Fruit fly (Drosophila melanogaster) whole organism, embryonic: ENCODE measurements around the gene CG7879.

ENCODE experiments used
- Antp ChIP-seq: fragments of 200-800 bp; sonication (Bioruptor generic); optimal IDR thresholded peaks from 3 replicates; lab custom pipeline; 2016; ENCODE audit warnings: missing biosample characterization, missing genetic modification characterization
- Atf-2 ChIP-seq: fragments of 200-800 bp; sonication (Bioruptor generic); optimal IDR thresholded peaks from 2 replicates; lab custom pipeline; 2016; ENCODE audit warnings: missing biosample characterization, missing genetic modification characterization
- CG10274 ChIP-seq: fragments of 200-800 bp; sonication (Bioruptor generic); optimal IDR thresholded peaks from 3 replicates; lab custom pipeline; 2017; ENCODE audit warnings: missing biosample characterization, mild to moderate bottlenecking, missing genetic modification characterization
- CG10543 ChIP-seq: fragments of 200-800 bp; sonication (Bioruptor generic); optimal IDR thresholded peaks from 3 replicates; lab custom pipeline; 2017; ENCODE audit warnings: missing biosample characterization, mild to moderate bottlenecking, missing genetic modification characterization, moderate library complexity
- CG10565 ChIP-seq: fragments of 200-800 bp; sonication (Bioruptor generic); optimal IDR thresholded peaks from 3 replicates; lab custom pipeline; 2016; ENCODE audit warnings: missing biosample characterization, mild to moderate bottlenecking, missing genetic modification characterization
- CG10979 ChIP-seq: fragments of 200-800 bp; sonication (Bioruptor generic); optimal IDR thresholded peaks from 2 replicates; lab custom pipeline; 2018; ENCODE audit warnings: missing biosample characterization, mild to moderate bottlenecking, missing genetic modification characterization, moderate library complexity
- CG1647 ChIP-seq: fragments of 200-800 bp; sonication (Bioruptor generic); optimal IDR thresholded peaks from 3 replicates; lab custom pipeline; 2016; ENCODE audit warnings: missing biosample characterization, missing genetic modification characterization
- CG16813 ChIP-seq: fragments of 200-800 bp; sonication (Bioruptor generic); IDR thresholded peaks from 3 replicates; pipeline ENCODE4 v1.3.6; 2022; ENCODE audit warnings: missing biosample characterization, missing genetic modification characterization; ENCODE audit not compliant: partially characterized antibody
- CG17829 ChIP-seq: fragments of 200-800 bp; optimal IDR thresholded peaks from 2 replicates; lab custom pipeline; 2019; ENCODE audit warnings: missing biosample characterization, mild to moderate bottlenecking, missing genetic modification characterization, moderate library complexity
- CG2120 ChIP-seq: fragments of 200-800 bp; sonication (Bioruptor generic); optimal IDR thresholded peaks from 3 replicates; lab custom pipeline; 2016; ENCODE audit warnings: missing biosample characterization, missing genetic modification characterization
- CG2889 ChIP-seq: fragments of 200-800 bp; sonication (Bioruptor generic); IDR thresholded peaks from 3 replicates; pipeline ENCODE4 v1.3.6; 2022; ENCODE audit warnings: missing biosample characterization, missing genetic modification characterization
- CG31388 ChIP-seq: fragments of 200-800 bp; sonication (Bioruptor generic); optimal IDR thresholded peaks from 2 replicates; lab custom pipeline; 2016; ENCODE audit warnings: missing biosample characterization, missing genetic modification characterization
- CG3163 ChIP-seq: fragments of 200-800 bp; sonication (Bioruptor generic); optimal IDR thresholded peaks from 3 replicates; lab custom pipeline; 2016; ENCODE audit warnings: missing biosample characterization, missing genetic modification characterization
- CG3281 ChIP-seq: fragments of 200-800 bp; sonication (Bioruptor generic); optimal IDR thresholded peaks from 3 replicates; lab custom pipeline; 2017; ENCODE audit warnings: missing biosample characterization, mild to moderate bottlenecking, missing genetic modification characterization
- CG33213 ChIP-seq: fragments of 200-800 bp; sonication (Bioruptor generic); optimal IDR thresholded peaks from 3 replicates; lab custom pipeline; 2016; ENCODE audit warnings: missing biosample characterization, missing genetic modification characterization
- CG33557 ChIP-seq: fragments of 200-800 bp; sonication (Bioruptor generic); optimal IDR thresholded peaks from 2 replicates; lab custom pipeline; 2019; ENCODE audit warnings: missing biosample characterization, mild to moderate bottlenecking, missing genetic modification characterization, moderate library complexity
- CG34376 ChIP-seq: fragments of 200-800 bp; sonication (Bioruptor generic); optimal IDR thresholded peaks from 2 replicates; lab custom pipeline; 2018; ENCODE audit warnings: missing biosample characterization, mild to moderate bottlenecking, missing genetic modification characterization
- CG34422 ChIP-seq: fragments of 200-800 bp; sonication (Bioruptor generic); IDR thresholded peaks from 3 replicates; pipeline ENCODE4 v1.3.6; 2022; ENCODE audit warnings: missing biosample characterization, missing genetic modification characterization
- CG4360 ChIP-seq: fragments of 200-800 bp; sonication (Bioruptor generic); IDR thresholded peaks from 2 replicates; pipeline ENCODE4 v1.3.6; 2022; ENCODE audit warnings: missing biosample characterization, missing genetic modification characterization
- CG4404 ChIP-seq: fragments of 200-800 bp; sonication (Bioruptor generic); IDR thresholded peaks from 2 replicates; pipeline ENCODE4 v1.3.6; 2022; ENCODE audit warnings: missing biosample characterization, missing genetic modification characterization
- CG4617 ChIP-seq: fragments of 200-800 bp; sonication (Bioruptor generic); optimal IDR thresholded peaks from 3 replicates; lab custom pipeline; 2016; ENCODE audit warnings: missing biosample characterization, missing genetic modification characterization, borderline replicate concordance
- CG6689 ChIP-seq: fragments of 200-800 bp; sonication (Bioruptor generic); IDR thresholded peaks from 2 replicates; pipeline ENCODE4 v1.3.6; 2022; ENCODE audit warnings: missing biosample characterization, missing genetic modification characterization
- CG9817 ChIP-seq: fragments of 200-800 bp; sonication (Bioruptor generic); optimal IDR thresholded peaks from 2 replicates; lab custom pipeline; 2018; ENCODE audit warnings: missing biosample characterization, mild to moderate bottlenecking, missing genetic modification characterization, moderate library complexity
- Dip3 ChIP-seq: fragments of 200-800 bp; sonication (Bioruptor generic); optimal IDR thresholded peaks from 3 replicates; lab custom pipeline; 2016; ENCODE audit warnings: missing biosample characterization, missing genetic modification characterization
- Ets97D ChIP-seq: fragments of 200-800 bp; sonication (Bioruptor generic); optimal IDR thresholded peaks from 3 replicates; lab custom pipeline; 2016; ENCODE audit warnings: missing biosample characterization, missing genetic modification characterization
- Fer1 ChIP-seq: fragments of 200-800 bp; sonication (Bioruptor generic); optimal IDR thresholded peaks from 2 replicates; lab custom pipeline; 2017; ENCODE audit warnings: missing biosample characterization, mild to moderate bottlenecking, missing genetic modification characterization
- Fer2 ChIP-seq: fragments of 200-800 bp; sonication (Bioruptor generic); optimal IDR thresholded peaks from 2 replicates; lab custom pipeline; 2018; ENCODE audit warnings: missing biosample characterization, mild to moderate bottlenecking, missing genetic modification characterization, moderate library complexity
- Jarid2 ChIP-seq: fragments of 200-800 bp; sonication (Bioruptor generic); optimal IDR thresholded peaks from 3 replicates; lab custom pipeline; 2017; ENCODE audit warnings: mild to moderate bottlenecking, missing biosample characterization, missing genetic modification reagents, missing genetic modification characterization
- Meics ChIP-seq: fragments of 200-800 bp; sonication (Bioruptor generic); optimal IDR thresholded peaks from 2 replicates; lab custom pipeline; 2017; ENCODE audit warnings: missing biosample characterization, mild to moderate bottlenecking, missing genetic modification characterization
- Sox102F ChIP-seq: fragments of 200-800 bp; sonication (Bioruptor generic); optimal IDR thresholded peaks from 2 replicates; lab custom pipeline; 2018; ENCODE audit warnings: missing biosample characterization, mild to moderate bottlenecking, missing genetic modification characterization, moderate library complexity
- Ssrp ChIP-seq: fragments of 200-800 bp; sonication (Bioruptor generic); optimal IDR thresholded peaks from 2 replicates; lab custom pipeline; 2018; ENCODE audit warnings: missing biosample characterization, mild to moderate bottlenecking, missing genetic modification characterization, moderate library complexity
- YL-1 ChIP-seq: fragments of 200-800 bp; sonication (Bioruptor generic); optimal IDR thresholded peaks from 3 replicates; lab custom pipeline; 2017; ENCODE audit warnings: missing biosample characterization, mild to moderate bottlenecking, missing genetic modification characterization
- amos ChIP-seq: fragments of 200-800 bp; sonication (Bioruptor generic); IDR thresholded peaks from 2 replicates; pipeline ENCODE4 v1.3.6; 2022; ENCODE audit warnings: missing biosample characterization, missing genetic modification characterization; ENCODE audit not compliant: partially characterized antibody
- aop ChIP-seq: fragments of 200-800 bp; sonication (Bioruptor generic); IDR thresholded peaks from 2 replicates; pipeline ENCODE4 v1.3.6; 2022; ENCODE audit warnings: missing biosample characterization, missing genetic modification characterization
- bowl ChIP-seq: fragments of 200-800 bp; sonication (Bioruptor generic); IDR thresholded peaks from 2 replicates; pipeline ENCODE4 v1.3.6; 2022; ENCODE audit warnings: missing biosample characterization, missing genetic modification characterization
- cad ChIP-seq: fragments of >200 bp; optimal IDR thresholded peaks from 2 replicates; lab custom pipeline; 2017; ENCODE audit warnings: missing biosample characterization, missing genetic modification characterization
- chinmo ChIP-seq: fragments of 200-800 bp; sonication (Bioruptor generic); IDR thresholded peaks from 4 replicates; pipeline ENCODE4 v1.3.6; 2022; ENCODE audit warnings: missing biosample characterization, missing genetic modification characterization; ENCODE audit not compliant: partially characterized antibody
- corto ChIP-seq: fragments of 200-800 bp; sonication (Bioruptor generic); optimal IDR thresholded peaks from 2 replicates; lab custom pipeline; 2016; ENCODE audit warnings: missing biosample characterization, mild to moderate bottlenecking, missing genetic modification characterization, moderate library complexity
- dati ChIP-seq: fragments of 200-800 bp; sonication (Bioruptor generic); IDR thresholded peaks from 2 replicates; pipeline ENCODE4 v1.3.6; 2022; ENCODE audit warnings: missing biosample characterization, missing genetic modification characterization
- eve ChIP-seq, 2 experiments: fragments of >200 bp; optimal IDR thresholded peaks; 2 replicates each; lab custom pipeline; 2017; ENCODE audit warnings: missing biosample characterization in 2 of 2, missing genetic modification characterization in 2 of 2
- hbn ChIP-seq: fragments of 200-800 bp; sonication (Bioruptor generic); IDR thresholded peaks from 2 replicates; pipeline ENCODE4 v1.3.6; 2022; ENCODE audit warnings: missing biosample characterization, missing genetic modification characterization; ENCODE audit not compliant: partially characterized antibody
- p53 ChIP-seq: fragments of 200-800 bp; sonication (Bioruptor generic); optimal IDR thresholded peaks from 2 replicates; lab custom pipeline; 2016; ENCODE audit warnings: missing biosample characterization, missing genetic modification characterization
- pb ChIP-seq: fragments of 200-800 bp; sonication (Bioruptor generic); optimal IDR thresholded peaks from 3 replicates; lab custom pipeline; 2016; ENCODE audit warnings: missing biosample characterization, missing genetic modification characterization
- pros ChIP-seq: fragments of 200-800 bp; sonication (Bioruptor generic); optimal IDR thresholded peaks from 3 replicates; lab custom pipeline; 2019; ENCODE audit warnings: missing biosample characterization, mild to moderate bottlenecking, missing genetic modification characterization, moderate library complexity
- seq ChIP-seq: fragments of 200-800 bp; sonication (Bioruptor generic); IDR thresholded peaks from 2 replicates; pipeline ENCODE4 v1.3.6; 2022; ENCODE audit warnings: missing biosample characterization, missing genetic modification characterization
- sisA ChIP-seq: fragments of 200-800 bp; sonication (Bioruptor generic); IDR thresholded peaks from 2 replicates; pipeline ENCODE4 v1.3.6; 2022; ENCODE audit warnings: missing biosample characterization, missing genetic modification characterization
- sug ChIP-seq: fragments of 200-800 bp; optimal IDR thresholded peaks from 2 replicates; lab custom pipeline; 2019; ENCODE audit warnings: missing biosample characterization, mild to moderate bottlenecking, missing genetic modification characterization, moderate library complexity
- tin ChIP-seq: fragments of 200-800 bp; sonication (Bioruptor generic); optimal IDR thresholded peaks from 3 replicates; lab custom pipeline; 2016; ENCODE audit warnings: missing biosample characterization, missing genetic modification characterization
- tio ChIP-seq: fragments of 200-800 bp; sonication (Bioruptor generic); optimal IDR thresholded peaks from 2 replicates; lab custom pipeline; 2017; ENCODE audit warnings: missing biosample characterization, missing genetic modification characterization, inconsistent platforms
- usp ChIP-seq: fragments of >200 bp; optimal IDR thresholded peaks from 2 replicates; lab custom pipeline; 2017; ENCODE audit warnings: missing biosample characterization, missing genetic modification characterization

Gene CG7879

DNA sequence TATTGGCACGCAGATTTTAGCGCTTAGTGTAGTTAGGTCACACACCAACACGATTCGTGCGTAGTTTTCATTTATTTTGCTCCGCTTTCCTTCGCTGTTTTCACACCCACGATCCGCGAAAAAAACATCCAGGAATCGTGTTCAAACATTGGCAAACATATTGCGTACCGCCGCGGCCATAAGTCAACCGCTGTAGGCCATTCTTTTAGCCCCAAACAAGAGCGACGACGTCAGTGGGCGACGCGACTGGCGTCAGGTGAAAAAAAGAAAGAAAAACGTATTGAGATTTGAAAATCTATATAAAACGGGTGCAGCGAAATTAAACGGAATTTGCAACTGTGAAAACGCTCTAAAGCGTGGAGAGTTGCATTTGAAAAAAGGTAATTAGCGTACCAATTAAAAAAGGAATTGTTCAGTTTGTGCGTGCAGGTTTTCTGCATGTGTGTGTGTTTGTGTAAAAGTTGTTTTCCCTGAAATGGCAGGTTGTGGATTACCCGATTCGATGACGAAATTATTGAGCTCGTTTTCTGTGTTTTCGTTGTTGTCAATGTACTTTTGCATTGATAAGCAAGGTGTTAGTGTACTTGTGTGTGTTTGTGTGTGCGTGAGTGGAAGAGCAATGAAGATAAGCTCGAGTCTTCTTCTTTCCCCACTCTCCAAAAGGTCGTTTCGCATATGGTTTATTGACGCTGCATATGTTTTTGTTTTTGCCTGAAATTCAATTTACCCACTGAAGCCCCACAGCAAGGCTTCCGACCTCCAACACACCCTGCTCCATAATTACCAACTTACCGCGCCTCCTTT is 956 bp upstream of the CG7879 start, which contains the start of gene Tmep (continued):
- TF ChIP-seq CG1647 (GFP tag; lab: Kevin White, UChicago) (no peak), Fer2 (tag; lab: Kevin White, UChicago) (no peak), CG9817 (tag; lab: Kevin White, UChicago) (no peak), aop (GFP tag; lab: Robert Waterston, UW) (no peak), CG3281 (peak; percentile 17), CG6689 (no peak), YL-1 (GFP tag; lab: Kevin White, UChicago) (peak; percentile 8), Atf-2 (no peak), p53 (GFP tag; lab: Kevin White, UChicago) (no peak), Dip3 (GFP tag; lab: Kevin White, UChicago) (no peak), CG31388 (GFP tag; lab: Kevin White, UChicago) (no peak), Ssrp (tag; lab: Kevin White, UChicago) (no peak), pros (no peak), seq (GFP tag; lab: Robert Waterston, UW) (no peak), Antp (GFP tag; lab: Kevin White, UChicago) (no peak), pb (GFP tag; lab: Kevin White, UChicago) (no peak), cad (GFP tag; lab: Kevin White, UChicago) (no peak), CG16813 (GFP tag; lab: Robert Waterston, UW) (0 out of 3 replicates have a peak, but pooled peaks have one; percentile 15), CG10274 (GFP tag; lab: Kevin White, UChicago) (no peak), Jarid2 (GFP tag; lab: Kevin White, UChicago) (peak; percentile 48), eve (GFP tag; optimal IDR thresholded peaks at IDR 0.05; lab: Kevin White, UChicago) (no peak), CG10565 (GFP tag; lab: Kevin White, UChicago) (no peak), corto (GFP tag; lab: Kevin White, UChicago) (no peak), tio (no peak), CG4360 (GFP tag; lab: Robert Waterston, UW) (no peak), CG33557 (GFP tag; lab: Kevin White, UChicago) (no peak), CG10979 (tag; lab: Kevin White, UChicago) (no peak), sug (peak; percentile 13), CG2120 (GFP tag; lab: Kevin White, UChicago) (no peak), sisA (GFP tag; lab: Robert Waterston, UW) (no peak), CG4617 (GFP tag; lab: Kevin White, UChicago) (peak; percentile 76), tin (GFP tag; lab: Kevin White, UChicago) (no peak), CG3163 (peak; percentile 8), Sox102F (GFP tag; lab: Kevin White, UChicago) (no peak), chinmo (GFP tag; lab: Robert Waterston, UW) (peak; percentile 72; the same call in 2 of the 4 replicates), CG17829 (no peak), Fer1 (peak; percentile 17), CG33213 (GFP tag; lab: Kevin White, UChicago) (no peak), usp (no peak), hbn (GFP tag; lab: Robert Waterston, UW) (no peak), CG34422 (GFP tag; lab: Robert Waterston, UW) (0 out of 3 replicates have a peak, but pooled peaks have one; percentile 22), CG34376 (peak; percentile 53), Ets97D (GFP tag; lab: Kevin White, UChicago) (peak; percentile 3), Meics (GFP tag; lab: Kevin White, UChicago) (no peak), amos (peak; percentile 33; the same call in 1 of the 2 replicates), CG10543 (no peak), bowl (GFP tag; lab: Robert Waterston, UW) (no peak), dati (no peak), CG2889 (no peak), CG4404 (no peak)
